Fruit fly (Drosophila melanogaster) whole organism, embryonic: ENCODE results near the gene RpL37A.

Source experiments
- CG10209 ChIP-seq: fragments of 200-800 bp; sonication (Bioruptor generic); optimal IDR thresholded peaks from 3 replicates; lab custom pipeline; 2017; ENCODE audit warnings: missing biosample characterization, mild to moderate bottlenecking, missing genetic modification characterization, missing genetic modification reagents
- CG16863 ChIP-seq: fragments of 200-800 bp; sonication (Bioruptor generic); optimal IDR thresholded peaks from 3 replicates; lab custom pipeline; 2016; ENCODE audit warnings: missing biosample characterization, missing genetic modification characterization
- CG7357 ChIP-seq: fragments of 200-800 bp; sonication (Bioruptor generic); IDR thresholded peaks from 3 replicates; pipeline ENCODE4 v1.3.6; 2022; ENCODE audit warnings: missing biosample characterization, missing genetic modification characterization
- HLH4C ChIP-seq: fragments of 200-800 bp; sonication (Bioruptor generic); IDR thresholded peaks from 3 replicates; pipeline ENCODE4 v1.3.6; 2022; ENCODE audit warnings: missing biosample characterization, missing genetic modification characterization; ENCODE audit not compliant: partially characterized antibody
- HLH54F ChIP-seq: fragments of 200-800 bp; sonication (Bioruptor generic); optimal IDR thresholded peaks from 3 replicates; lab custom pipeline; 2016; ENCODE audit warnings: missing biosample characterization, missing genetic modification characterization
- Oli ChIP-seq: fragments of 200-800 bp; sonication (Bioruptor generic); optimal IDR thresholded peaks from 2 replicates; lab custom pipeline; 2018; ENCODE audit warnings: missing biosample characterization, mild to moderate bottlenecking, missing genetic modification characterization, moderate library complexity
- Scr ChIP-seq: fragments of 200-800 bp; sonication (Bioruptor generic); IDR thresholded peaks from 2 replicates; pipeline ENCODE4 v1.3.6; 2022; ENCODE audit warnings: missing biosample characterization, missing genetic modification characterization; ENCODE audit not compliant: partially characterized antibody
- Sox100B ChIP-seq: fragments of 200-800 bp; sonication (Bioruptor generic); optimal IDR thresholded peaks from 3 replicates; lab custom pipeline; 2018; ENCODE audit warnings: missing biosample characterization, mild to moderate bottlenecking, missing genetic modification characterization
- Sox102F ChIP-seq: fragments of 200-800 bp; sonication (Bioruptor generic); optimal IDR thresholded peaks from 2 replicates; lab custom pipeline; 2018; ENCODE audit warnings: missing biosample characterization, mild to moderate bottlenecking, missing genetic modification characterization, moderate library complexity
- chif ChIP-seq, 2 experiments: fragments of 200-800 bp; sonication (Bioruptor generic); optimal IDR thresholded peaks; 3 replicates each; lab custom pipeline; 2016; ENCODE audit warnings: missing biosample characterization in 2 of 2, missing genetic modification characterization in 2 of 2
- sens-2 ChIP-seq: fragments of 200-800 bp; sonication (Bioruptor generic); IDR thresholded peaks from 2 replicates; pipeline ENCODE4 v1.3.6; 2022; ENCODE audit warnings: missing biosample characterization, missing genetic modification characterization

dm6 chr2L:5042076-5042475 lies 28.7 kb upstream of the RpL37A start:
- TF ChIP-seq Scr (GFP tag; lab: Robert Waterston, UW) = no peak
- TF ChIP-seq CG10209 (GFP tag; lab: Kevin White, UChicago) = peak; percentile 3
- TF ChIP-seq HLH54F = no peak
- TF ChIP-seq chif (GFP tag; optimal IDR thresholded peaks at IDR 0.05; lab: Kevin White, UChicago) = no peak
- no peak for TF ChIP-seq sens-2 (GFP tag; lab: Robert Waterston, UW)
- TF ChIP-seq Sox102F (GFP tag; lab: Kevin White, UChicago) = peak; percentile 41
- no peak for TF ChIP-seq HLH4C (GFP tag; lab: Robert Waterston, UW)
- no peak for TF ChIP-seq Sox100B (GFP tag; lab: Kevin White, UChicago)
- peak; percentile 36 for TF ChIP-seq Oli (tag; lab: Kevin White, UChicago)
- no peak for TF ChIP-seq CG7357 (GFP tag; lab: Robert Waterston, UW)
- peak; percentile 9 for TF ChIP-seq CG16863 (GFP tag; lab: Kevin White, UChicago)
